Fruit fly (Drosophila melanogaster) Kc167 (cell line): ENCODE data around the gene RhoGAPp190.

Source experiments
- Myc ChIP-seq: fragments of >200 bp; optimal IDR thresholded peaks from 2 replicates; lab custom pipeline; 2017; ENCODE audit warnings: missing external identifiers
- Sin3A ChIP-seq: fragments of >200 bp; optimal IDR thresholded peaks from 2 replicates; lab custom pipeline; 2018; ENCODE audit warnings: missing external identifiers
- h ChIP-seq: fragments of >200 bp; optimal IDR thresholded peaks from 3 replicates; lab custom pipeline; 2018; ENCODE audit warnings: missing external identifiers
- insv ChIP-seq: fragments of >200 bp; optimal IDR thresholded peaks from 3 replicates; lab custom pipeline; 2018; ENCODE audit warnings: missing external identifiers
- psq ChIP-seq: fragments of >200 bp; optimal IDR thresholded peaks from 2 replicates; lab custom pipeline; 2017; ENCODE audit warnings: missing external identifiers
- ttk ChIP-seq: sonication (Bioruptor generic); optimal IDR thresholded peaks from 2 replicates; lab custom pipeline; 2017; ENCODE audit warnings: missing external identifiers

Gene RhoGAPp190

dm6 chrX:17651216-17651997 is 955 bp downstream of the RhoGAPp190 start:
- TF ChIP-seq Myc (lab: Kevin White, UChicago) (no peak), Sin3A (lab: Kevin White, UChicago) (no peak), psq (lab: Kevin White, UChicago) (no peak), ttk (no peak), insv (lab: Kevin White, UChicago) (no peak), h (lab: Kevin White, UChicago) (no peak)

dm6 chrX:17640837-17641236 is 11.5 kb downstream of the RhoGAPp190 start:
- no peak for TF ChIP-seq Sin3A (lab: Kevin White, UChicago)
- no peak for TF ChIP-seq Myc (lab: Kevin White, UChicago)
- no peak for TF ChIP-seq ttk
- no peak for TF ChIP-seq h (lab: Kevin White, UChicago)
- TF ChIP-seq insv (lab: Kevin White, UChicago) = no peak

- no peak for TF ChIP-seq psq (lab: Kevin White, UChicago)
- TF ChIP-seq Sin3A (lab: Kevin White, UChicago) = no peak
- TF ChIP-seq ttk = no peak
- no peak for TF ChIP-seq Myc (lab: Kevin White, UChicago)
- no peak for TF ChIP-seq h (lab: Kevin White, UChicago)
- no peak for TF ChIP-seq insv (lab: Kevin White, UChicago)
Measured at dm6 chrX:17636001-17636400, 16.4 kb downstream of the RhoGAPp190 start, which contains the start of the genes CG8289 and CG5800. CG8289 (minus strand) TSS chrX:17636044. CG5800 (plus strand) TSS chrX:17636281.

DNA sequence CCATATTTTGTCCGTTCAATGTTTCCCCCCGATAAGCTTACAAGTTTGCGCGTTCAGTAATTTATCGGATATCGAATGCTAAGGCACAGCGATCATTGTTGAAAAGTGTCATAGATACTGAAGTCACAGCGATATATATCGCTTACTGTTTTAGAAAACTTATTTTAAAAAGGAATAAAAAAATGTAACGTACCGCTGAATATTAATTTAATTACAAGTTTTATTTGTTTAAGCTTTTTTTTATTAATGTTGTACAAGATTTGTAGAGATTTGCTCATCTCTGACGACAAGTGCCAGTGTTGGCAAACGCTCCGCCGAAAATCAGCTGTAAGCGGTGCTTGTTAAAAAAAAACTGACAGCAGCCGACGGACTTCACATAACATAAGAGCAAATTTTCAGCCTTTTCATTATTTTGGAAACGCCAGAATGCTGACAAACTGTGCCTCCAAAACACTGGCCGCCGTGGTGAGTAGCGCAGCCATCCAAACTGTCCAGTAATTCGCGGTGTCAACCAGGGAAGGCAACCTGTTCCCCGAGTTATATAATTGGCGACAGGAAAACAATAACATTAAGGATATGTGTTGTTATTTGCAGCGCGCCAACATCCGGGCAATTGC is 20.3 kb downstream of the RhoGAPp190 start, which contains the start of the genes corolla and ND-24:
Gene corolla, minus strand, starts transcription at position 52 of the 617 bp plus-strand sequence.
Gene ND-24, plus strand, starts transcription at position 94 of the 617 bp plus-strand sequence.
- no peak for TF ChIP-seq insv (lab: Kevin White, UChicago)
- TF ChIP-seq psq (lab: Kevin White, UChicago) = peak; percentile 37
- TF ChIP-seq Myc (lab: Kevin White, UChicago) = no peak
- TF ChIP-seq h (lab: Kevin White, UChicago) = no peak
- no peak for TF ChIP-seq Sin3A (lab: Kevin White, UChicago)
- no peak for TF ChIP-seq ttk

- TF ChIP-seq Myc (lab: Kevin White, UChicago) (no peak), ttk (no peak), psq (lab: Kevin White, UChicago) (no peak), h (lab: Kevin White, UChicago) (no peak), Sin3A (lab: Kevin White, UChicago) (no peak), insv (lab: Kevin White, UChicago) (no peak)
Measured at dm6 chrX:17629317-17629716, 23.0 kb downstream of the RhoGAPp190 start, which contains the start of gene CG8326. CG8326 (minus strand) TSS chrX:17629492.

- TF ChIP-seq ttk = no peak
- TF ChIP-seq psq (lab: Kevin White, UChicago) = no peak
Measured at dm6 chrX:17627090-17627992, 25.0 kb downstream of the RhoGAPp190 start, which contains the start of gene stas. stas (minus strand) TSS chrX:17627895.

DNA sequence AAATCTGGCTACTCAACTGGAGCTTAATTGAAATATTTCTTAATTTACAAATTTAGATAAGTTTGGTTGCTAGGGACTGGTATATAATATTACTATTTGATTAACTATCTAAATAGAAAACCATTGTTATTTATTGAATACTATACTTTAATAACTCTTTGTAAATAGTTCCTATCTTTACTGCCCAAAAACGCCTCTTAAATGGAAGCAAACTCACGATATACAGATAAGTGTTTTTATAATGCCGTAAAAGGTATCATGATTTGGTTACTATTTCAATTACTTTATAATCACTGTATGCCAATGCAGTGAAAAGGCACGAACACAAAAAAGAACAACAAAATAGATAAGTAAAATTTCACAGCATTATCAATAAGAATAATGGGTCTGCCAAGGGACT is 26.5 kb downstream of the RhoGAPp190 start:
- TF ChIP-seq Sin3A (lab: Kevin White, UChicago) (no peak), insv (lab: Kevin White, UChicago) (no peak), psq (lab: Kevin White, UChicago) (no peak), Myc (lab: Kevin White, UChicago) (no peak), h (lab: Kevin White, UChicago) (no peak), ttk (no peak)

dm6 chrX:17624983-17625401 is 27.4 kb downstream of the RhoGAPp190 start:
- TF ChIP-seq insv (lab: Kevin White, UChicago) = no peak
- TF ChIP-seq ttk = no peak
- no peak for TF ChIP-seq psq (lab: Kevin White, UChicago)
- no peak for TF ChIP-seq Myc (lab: Kevin White, UChicago)
- no peak for TF ChIP-seq h (lab: Kevin White, UChicago)
- no peak for TF ChIP-seq Sin3A (lab: Kevin White, UChicago)

DNA sequence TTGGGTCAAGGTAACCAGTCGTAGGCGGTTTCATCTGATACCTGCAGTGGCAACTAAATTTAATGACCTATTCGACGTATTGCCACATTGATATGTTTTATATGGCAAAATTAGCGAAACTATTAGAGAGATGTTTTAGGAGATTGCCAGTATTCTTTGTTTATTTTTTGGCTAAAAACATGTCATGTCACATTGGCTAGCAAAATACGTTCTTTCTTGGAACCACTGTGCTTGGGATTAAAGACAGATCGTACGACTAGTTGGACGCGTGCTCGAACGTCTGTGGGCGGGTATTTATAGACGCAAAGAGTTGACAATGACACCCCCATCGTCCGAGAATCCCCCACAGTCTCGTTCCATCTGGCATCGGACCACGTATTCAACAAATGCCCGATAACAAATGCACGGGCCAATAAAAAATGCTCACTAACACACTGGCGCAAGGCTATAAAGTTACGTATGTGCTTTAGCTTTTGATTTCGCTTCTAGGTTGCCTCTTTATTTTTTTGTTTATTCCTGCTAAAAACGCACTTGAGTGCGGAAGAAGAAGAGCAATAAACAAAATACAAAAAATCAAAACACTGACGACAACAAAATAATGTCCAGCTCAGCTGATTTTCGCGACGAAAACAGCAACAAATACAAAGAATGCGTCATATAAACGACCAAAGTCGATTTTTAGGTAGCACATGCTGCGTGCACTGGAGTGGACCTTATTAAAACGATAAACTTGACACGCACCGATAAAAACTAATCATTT is 28.0 kb downstream of the RhoGAPp190 start:
- no peak for TF ChIP-seq insv (lab: Kevin White, UChicago)
- no peak for TF ChIP-seq Sin3A (lab: Kevin White, UChicago)
- no peak for TF ChIP-seq ttk
- no peak for TF ChIP-seq Myc (lab: Kevin White, UChicago)
- no peak for TF ChIP-seq psq (lab: Kevin White, UChicago)
- no peak for TF ChIP-seq h (lab: Kevin White, UChicago)

dm6 chrX:17622187-17622586 is 30.2 kb downstream of the RhoGAPp190 start:
- TF ChIP-seq Myc (lab: Kevin White, UChicago) = no peak
- TF ChIP-seq Sin3A (lab: Kevin White, UChicago) = no peak
- TF ChIP-seq ttk = no peak
- no peak for TF ChIP-seq insv (lab: Kevin White, UChicago)
- TF ChIP-seq psq (lab: Kevin White, UChicago) = no peak
- no peak for TF ChIP-seq h (lab: Kevin White, UChicago)
